Fruit fly (Drosophila melanogaster) whole organism, embryonic: ENCODE results near the gene MED14.

Experiments used
- Aef1 ChIP-seq: fragments of 200-800 bp; sonication (Bioruptor generic); IDR thresholded peaks from 3 replicates; pipeline ENCODE4 v1.3.6; 2022; ENCODE audit warnings: missing biosample characterization, missing genetic modification characterization
- Asciz ChIP-seq: fragments of 200-800 bp; sonication (Bioruptor generic); optimal IDR thresholded peaks from 2 replicates; lab custom pipeline; 2017; ENCODE audit warnings: missing biosample characterization, mild to moderate bottlenecking, missing genetic modification characterization, missing genetic modification reagents
- Bgb ChIP-seq: fragments of 200-800 bp; sonication (Bioruptor generic); IDR thresholded peaks from 2 replicates; pipeline ENCODE4 v1.3.6; 2022; ENCODE audit warnings: missing biosample characterization, missing genetic modification characterization; ENCODE audit not compliant: partially characterized antibody
- CG11093 ChIP-seq: fragments of 200-800 bp; sonication (Bioruptor generic); IDR thresholded peaks from 3 replicates; pipeline ENCODE4 v1.3.6; 2022; ENCODE audit warnings: missing biosample characterization, missing genetic modification characterization
- CG11723 ChIP-seq: fragments of 200-800 bp; sonication (Bioruptor generic); optimal IDR thresholded peaks from 2 replicates; lab custom pipeline; 2017; ENCODE audit warnings: missing biosample characterization, mild to moderate bottlenecking, missing genetic modification characterization
- CG12155 ChIP-seq: fragments of 200-800 bp; sonication (Bioruptor generic); optimal IDR thresholded peaks from 3 replicates; lab custom pipeline; 2016; ENCODE audit warnings: missing biosample characterization, missing genetic modification characterization
- CG14710 ChIP-seq: fragments of 200-800 bp; sonication (Bioruptor generic); optimal IDR thresholded peaks from 3 replicates; lab custom pipeline; 2019; ENCODE audit warnings: missing biosample characterization, mild to moderate bottlenecking, missing genetic modification characterization, moderate library complexity
- CG15479 ChIP-seq: fragments of 200-800 bp; sonication (Bioruptor generic); optimal IDR thresholded peaks from 3 replicates; lab custom pipeline; 2019; ENCODE audit warnings: missing biosample characterization, mild to moderate bottlenecking, missing genetic modification characterization, moderate library complexity
- CG17912 ChIP-seq: fragments of 200-800 bp; sonication (Bioruptor generic); optimal IDR thresholded peaks from 2 replicates; lab custom pipeline; 2018; ENCODE audit warnings: missing biosample characterization, mild to moderate bottlenecking, missing genetic modification characterization
- CG30020 ChIP-seq: fragments of 200-800 bp; optimal IDR thresholded peaks from 2 replicates; lab custom pipeline; 2019; ENCODE audit warnings: missing biosample characterization, mild to moderate bottlenecking, missing genetic modification characterization, moderate library complexity
- CG31441 ChIP-seq: fragments of 200-800 bp; sonication (Bioruptor generic); IDR thresholded peaks from 2 replicates; pipeline ENCODE4 v1.3.6; 2022; ENCODE audit warnings: missing biosample characterization, missing genetic modification characterization
- CG32532 ChIP-seq: fragments of 200-800 bp; sonication (Bioruptor generic); IDR thresholded peaks from 2 replicates; pipeline ENCODE4 v1.3.6; 2022; ENCODE audit warnings: missing biosample characterization, missing genetic modification characterization
- CG3995 ChIP-seq: fragments of 200-800 bp; sonication (Bioruptor generic); optimal IDR thresholded peaks from 3 replicates; lab custom pipeline; 2016; ENCODE audit warnings: missing biosample characterization, missing genetic modification characterization
- CG5245 ChIP-seq: fragments of 200-800 bp; sonication (Bioruptor generic); optimal IDR thresholded peaks from 3 replicates; lab custom pipeline; 2016; ENCODE audit warnings: missing biosample characterization, missing genetic modification characterization
- CG6791 ChIP-seq: fragments of 200-800 bp; sonication (Bioruptor generic); IDR thresholded peaks from 3 replicates; pipeline ENCODE4 v1.3.6; 2022; ENCODE audit warnings: missing biosample characterization, missing genetic modification characterization; ENCODE audit not compliant: partially characterized antibody
- CG7271 ChIP-seq: fragments of 200-800 bp; sonication (Bioruptor generic); optimal IDR thresholded peaks from 2 replicates; lab custom pipeline; 2018; ENCODE audit warnings: missing biosample characterization, mild to moderate bottlenecking, missing genetic modification characterization, moderate library complexity
- CG7372 ChIP-seq: fragments of 200-800 bp; sonication (Bioruptor generic); IDR thresholded peaks from 2 replicates; pipeline ENCODE4 v1.3.6; 2022; ENCODE audit warnings: missing biosample characterization, missing genetic modification characterization
- CG8089 ChIP-seq: fragments of 200-800 bp; sonication (Bioruptor generic); optimal IDR thresholded peaks from 3 replicates; lab custom pipeline; 2016; ENCODE audit warnings: missing biosample characterization, missing genetic modification characterization
- CG8281 ChIP-seq: fragments of 200-800 bp; sonication (Bioruptor generic); optimal IDR thresholded peaks from 2 replicates; lab custom pipeline; 2018; ENCODE audit warnings: missing biosample characterization, mild to moderate bottlenecking, missing genetic modification characterization, moderate library complexity
- H2.0 ChIP-seq: fragments of 200-800 bp; sonication (Bioruptor generic); IDR thresholded peaks from 2 replicates; pipeline ENCODE4 v1.3.6; 2022; ENCODE audit warnings: missing biosample characterization, missing genetic modification characterization
- Hmr ChIP-seq: fragments of 200-800 bp; sonication (Bioruptor generic); optimal IDR thresholded peaks from 3 replicates; lab custom pipeline; 2017; ENCODE audit warnings: mild to moderate bottlenecking, missing biosample characterization, missing genetic modification reagents, missing genetic modification characterization
- Hr39 ChIP-seq: fragments of >200 bp; optimal IDR thresholded peaks from 2 replicates; lab custom pipeline; 2017
- Lhr ChIP-seq: fragments of 200-800 bp; sonication (Bioruptor generic); optimal IDR thresholded peaks from 3 replicates; lab custom pipeline; 2017; ENCODE audit warnings: mild to moderate bottlenecking, missing biosample characterization, missing genetic modification reagents, missing genetic modification characterization
- MTF-1 ChIP-seq: fragments of 200-800 bp; sonication (Bioruptor generic); optimal IDR thresholded peaks from 2 replicates; lab custom pipeline; 2018; ENCODE audit warnings: missing biosample characterization, mild to moderate bottlenecking, missing genetic modification characterization, borderline replicate concordance
- Oli ChIP-seq: fragments of 200-800 bp; sonication (Bioruptor generic); optimal IDR thresholded peaks from 2 replicates; lab custom pipeline; 2018; ENCODE audit warnings: missing biosample characterization, mild to moderate bottlenecking, missing genetic modification characterization, moderate library complexity
- Ravus ChIP-seq: fragments of 200-800 bp; sonication (Bioruptor generic); IDR thresholded peaks from 2 replicates; pipeline ENCODE4 v1.3.6; 2022; ENCODE audit warnings: missing biosample characterization, missing genetic modification characterization
- Side ChIP-seq: fragments of 200-800 bp; sonication (Bioruptor generic); optimal IDR thresholded peaks from 2 replicates; lab custom pipeline; 2016; ENCODE audit warnings: missing biosample characterization, missing genetic modification characterization
- Sin3A ChIP-seq: fragments of >200 bp; optimal IDR thresholded peaks from 2 replicates; lab custom pipeline; 2018
- TFAM ChIP-seq: fragments of 200-800 bp; sonication (Bioruptor generic); optimal IDR thresholded peaks from 2 replicates; lab custom pipeline; 2017; ENCODE audit warnings: missing biosample characterization, missing genetic modification characterization, inconsistent platforms
- Vsx1 ChIP-seq: fragments of 200-800 bp; sonication (Bioruptor generic); optimal IDR thresholded peaks from 2 replicates; lab custom pipeline; 2017; ENCODE audit warnings: missing biosample characterization, mild to moderate bottlenecking, missing genetic modification characterization, missing genetic modification reagents
- YL-1 ChIP-seq: fragments of 200-800 bp; sonication (Bioruptor generic); optimal IDR thresholded peaks from 3 replicates; lab custom pipeline; 2017; ENCODE audit warnings: missing biosample characterization, mild to moderate bottlenecking, missing genetic modification characterization
- bsh ChIP-seq, 2 experiments: fragments of 200-800 bp; sonication (Bioruptor generic); optimal IDR thresholded peaks; 2 replicates each; lab custom pipeline; 2017 to 2018; ENCODE audit warnings: mild to moderate bottlenecking in 2 of 2, missing biosample characterization in 2 of 2, missing genetic modification characterization in 2 of 2, moderate library complexity in 1 of 2
- ci ChIP-seq: fragments of 200-800 bp; sonication (Bioruptor generic); IDR thresholded peaks from 3 replicates; pipeline ENCODE4 v1.3.6; 2022; ENCODE audit warnings: missing biosample characterization, missing genetic modification characterization
- dmrt11E ChIP-seq: fragments of 200-800 bp; sonication (Bioruptor generic); optimal IDR thresholded peaks from 3 replicates; lab custom pipeline; 2018; ENCODE audit warnings: missing biosample characterization, mild to moderate bottlenecking, missing genetic modification characterization, moderate library complexity
- ems ChIP-seq: fragments of 200-800 bp; sonication (Bioruptor generic); optimal IDR thresholded peaks from 3 replicates; lab custom pipeline; 2016; ENCODE audit warnings: missing biosample characterization, missing genetic modification characterization
- gfzf ChIP-seq: fragments of 200-800 bp; sonication (Bioruptor generic); optimal IDR thresholded peaks from 2 replicates; lab custom pipeline; 2016; ENCODE audit warnings: missing biosample characterization, mild to moderate bottlenecking, missing genetic modification characterization, moderate library complexity
- gsb-n ChIP-seq: fragments of 200-800 bp; sonication (Bioruptor generic); optimal IDR thresholded peaks from 3 replicates; lab custom pipeline; 2018; ENCODE audit warnings: missing biosample characterization, mild to moderate bottlenecking, missing genetic modification characterization
- ind ChIP-seq: fragments of 200-800 bp; sonication (Bioruptor generic); optimal IDR thresholded peaks from 3 replicates; lab custom pipeline; 2016; ENCODE audit warnings: missing biosample characterization, missing genetic modification characterization
- p53 ChIP-seq: fragments of 200-800 bp; sonication (Bioruptor generic); optimal IDR thresholded peaks from 2 replicates; lab custom pipeline; 2016; ENCODE audit warnings: missing biosample characterization, missing genetic modification characterization
- pan ChIP-seq, 4 experiments: fragments of >200 bp in 3 of 4; fragments of 200-800 bp in 1 of 4; sonication (Bioruptor generic) in 1 of 4; optimal IDR thresholded peaks in 3 of 4; IDR thresholded peaks in 1 of 4; 2 replicates each; pipeline versions ENCODE4 v1.3.6 to Lab custom; 2017 to 2022; ENCODE audit warnings: missing biosample characterization in 2 of 4, missing genetic modification characterization in 2 of 4, mixed read lengths in 1 of 4
- pita ChIP-seq: fragments of 200-800 bp; sonication (Bioruptor generic); optimal IDR thresholded peaks from 2 replicates; lab custom pipeline; 2017; ENCODE audit warnings: missing biosample characterization, mild to moderate bottlenecking, missing genetic modification characterization
- prd ChIP-seq, 3 experiments: fragments of >200 bp in 2 of 3; fragments of 200-800 bp in 1 of 3; sonication (Bioruptor generic) in 1 of 3; optimal IDR thresholded peaks in 2 of 3; IDR thresholded peaks in 1 of 3; 2 replicates in 2 of 3; 3 replicates in 1 of 3; pipeline versions ENCODE4 v1.3.6 to Lab custom; 2017 to 2022; ENCODE audit warnings: missing biosample characterization in 1 of 3, missing genetic modification characterization in 1 of 3
- psq ChIP-seq: fragments of 200-800 bp; sonication (Bioruptor generic); optimal IDR thresholded peaks from 2 replicates; lab custom pipeline; 2017; ENCODE audit warnings: missing biosample characterization, missing genetic modification characterization
- salm ChIP-seq: fragments of 200-800 bp; sonication (Bioruptor generic); optimal IDR thresholded peaks from 2 replicates; lab custom pipeline; 2018; ENCODE audit warnings: missing biosample characterization, mild to moderate bottlenecking, missing genetic modification characterization
- slou ChIP-seq: fragments of 200-800 bp; sonication (Bioruptor generic); optimal IDR thresholded peaks from 3 replicates; lab custom pipeline; 2016; ENCODE audit warnings: missing biosample characterization, missing genetic modification characterization
- sqz ChIP-seq: fragments of 200-800 bp; sonication (Bioruptor generic); optimal IDR thresholded peaks from 3 replicates; lab custom pipeline; 2018; ENCODE audit warnings: missing biosample characterization, mild to moderate bottlenecking, missing genetic modification characterization
- wdn ChIP-seq: fragments of 200-800 bp; sonication (Bioruptor generic); IDR thresholded peaks from 2 replicates; pipeline ENCODE4 v1.3.6; 2022; ENCODE audit warnings: missing biosample characterization, missing genetic modification characterization
- wor ChIP-seq: fragments of 200-800 bp; sonication (Bioruptor generic); IDR thresholded peaks from 2 replicates; pipeline ENCODE4 v1.3.6; 2022; ENCODE audit warnings: missing biosample characterization, missing genetic modification characterization
- zen ChIP-seq: fragments of 200-800 bp; sonication (Bioruptor generic); optimal IDR thresholded peaks from 3 replicates; lab custom pipeline; 2018; ENCODE audit warnings: missing biosample characterization, mild to moderate bottlenecking, missing genetic modification characterization, moderate library complexity
- zfh1 ChIP-seq: fragments of 200-800 bp; sonication (Bioruptor generic); IDR thresholded peaks from 3 replicates; pipeline ENCODE4 v1.3.6; 2022; ENCODE audit warnings: missing biosample characterization, missing genetic modification characterization

MED14 gene

dm6 chr3L:636434-636833, 43.4 kb downstream of the MED14 start (continued):
- TF ChIP-seq CG3995 (no peak), slou (GFP tag; lab: Kevin White, UChicago) (no peak), sqz (GFP tag; lab: Kevin White, UChicago) (no peak), CG8281 (tag; lab: Kevin White, UChicago) (peak; percentile 5), CG30020 (tag; lab: Kevin White, UChicago) (no peak), YL-1 (no peak), Vsx1 (no peak), ci (GFP tag; lab: Robert Waterston, UW) (peak; percentile 81; the same call in 2 of the 3 replicates), gsb-n (tag; lab: Kevin White, UChicago) (peak; percentile 77), CG15479 (GFP tag; lab: Kevin White, UChicago) (no peak), TFAM (GFP tag; lab: Kevin White, UChicago) (no peak), Hr39 (lab: Kevin White, UChicago) (no peak), Ravus (peak; percentile 26), bsh (GFP tag; optimal IDR thresholded peaks at IDR 0.05; lab: Kevin White, UChicago) (peak; percentile 86 to 87), Lhr (GFP tag; lab: Kevin White, UChicago) (peak; percentile 43), CG32532 (peak; percentile 33; the same call in 1 of the 2 replicates), pita (GFP tag; lab: Kevin White, UChicago) (no peak), CG8089 (GFP tag; lab: Kevin White, UChicago) (peak; percentile 37), Sin3A (lab: Kevin White, UChicago) (no peak), ind (GFP tag; lab: Kevin White, UChicago) (peak; percentile 69), zfh1 (GFP tag; lab: Robert Waterston, UW) (peak; percentile 90), Aef1 (GFP tag; lab: Robert Waterston, UW) (no peak), CG12155 (GFP tag; lab: Kevin White, UChicago) (peak; percentile 28), dmrt11E (peak; percentile 71), Oli (tag; lab: Kevin White, UChicago) (peak; percentile 79), Hmr (no peak), zen (peak; percentile 49), CG17912 (GFP tag; lab: Kevin White, UChicago) (no peak), p53 (no peak), CG31441 (GFP tag; lab: Robert Waterston, UW) (peak; percentile 72), ems (GFP tag; lab: Kevin White, UChicago) (peak; percentile 35), H2.0 (GFP tag; lab: Robert Waterston, UW) (peak; percentile 62), CG11093 (0 out of 3 replicates have a peak, but pooled peaks have one; percentile 36), CG6791 (GFP tag; lab: Robert Waterston, UW) (no peak), salm (tag; lab: Kevin White, UChicago) (peak; percentile 59), gfzf (GFP tag; lab: Kevin White, UChicago) (no peak), prd (optimal IDR thresholded peaks at IDR 0.05; lab: Kevin White, UChicago) (no peak), prd (GFP tag; IDR thresholded peaks at IDR 0.05; lab: Robert Waterston, UW) (peak; percentile 80; the same call in 2 of the 3 replicates), Asciz (GFP tag; lab: Kevin White, UChicago) (peak; percentile 58), psq (GFP tag; lab: Kevin White, UChicago) (no peak), MTF-1 (GFP tag; lab: Kevin White, UChicago) (peak; percentile 2), pan (optimal IDR thresholded peaks at IDR 0.05; lab: Kevin White, UChicago) (no peak), pan (GFP tag; optimal IDR thresholded peaks at IDR 0.05 in 1 of 2, IDR thresholded peaks at IDR 0.05 in 1 of 2) (peak in 1 of 2 experiments; percentile 67), wor (peak; percentile 59), CG11723 (GFP tag; lab: Kevin White, UChicago) (peak; percentile 52), wdn (peak; percentile 16; the same call in 1 of the 2 replicates), CG7271 (tag; lab: Kevin White, UChicago) (no peak), CG14710 (tag; lab: Kevin White, UChicago) (peak; percentile 60), CG7372 (GFP tag; lab: Robert Waterston, UW) (no peak), Bgb (GFP tag; lab: Robert Waterston, UW) (no peak), CG5245 (peak; percentile 65), Side (GFP tag; lab: Kevin White, UChicago) (no peak)
